Worm (Caenorhabditis elegans) whole organism, young adult: ENCODE results near the gene npp-3.

Experiments used
- B0019.2 ChIP-seq: fragments of 200-800 bp; sonication (Bioruptor generic); conservative IDR thresholded peaks from 2 replicates; pipeline ENCODE4 v1.3.6; 2022; ENCODE audit warnings: missing genetic modification reagents, missing genetic modification characterization, missing compliant biosample characterization
- B0261.1 ChIP-seq: sonication (generic microtip); optimal IDR thresholded peaks from 2 replicates; lab custom pipeline; 2016; ENCODE audit warnings: mild to moderate bottlenecking, missing genetic modification characterization, moderate library complexity, missing compliant biosample characterization
- D2030.7 ChIP-seq: fragments of 200-800 bp; sonication (Bioruptor generic); IDR thresholded peaks from 2 replicates; pipeline ENCODE4 v1.3.6; 2022; ENCODE audit warnings: missing genetic modification reagents, missing genetic modification characterization, missing compliant biosample characterization
- F10E7.11 ChIP-seq: sonication (generic microtip); optimal IDR thresholded peaks from 2 replicates; lab custom pipeline; 2017; ENCODE audit warnings: mild to moderate bottlenecking, missing genetic modification characterization, moderate library complexity, missing compliant biosample characterization
- F22D6.2 ChIP-seq: sonication (generic microtip); optimal IDR thresholded peaks from 2 replicates; lab custom pipeline; 2016; ENCODE audit warnings: mild to moderate bottlenecking, missing genetic modification characterization, missing compliant biosample characterization
- F23B12.7 ChIP-seq: sonication (generic microtip); optimal IDR thresholded peaks from 2 replicates; lab custom pipeline; 2017; ENCODE audit warnings: missing genetic modification characterization, mild to moderate bottlenecking, missing compliant biosample characterization, antibody characterized with exemption, moderate library complexity; ENCODE audit not compliant: insufficient read depth
- F33H1.4 ChIP-seq: fragments of 200-800 bp; sonication (Bioruptor generic); IDR thresholded peaks from 2 replicates; pipeline ENCODE4 v1.3.6; 2022; ENCODE audit warnings: missing genetic modification reagents, missing genetic modification characterization, missing compliant biosample characterization
- F37B4.10 ChIP-seq: fragments of 200-800 bp; sonication (Bioruptor generic); IDR thresholded peaks from 2 replicates; pipeline ENCODE4 v1.3.6; 2022; ENCODE audit warnings: missing genetic modification characterization, missing compliant biosample characterization
- F49E8.2 ChIP-seq: sonication (generic microtip); optimal IDR thresholded peaks from 3 replicates; lab custom pipeline; 2017; ENCODE audit warnings: missing genetic modification characterization, mild to moderate bottlenecking, missing compliant biosample characterization, antibody characterized with exemption, moderate library complexity; ENCODE audit not compliant: insufficient read depth
- F52B5.7 ChIP-seq: sonication (generic microtip); optimal IDR thresholded peaks from 2 replicates; lab custom pipeline; 2016; ENCODE audit warnings: mild to moderate bottlenecking, missing genetic modification characterization, missing compliant biosample characterization
- F55B11.4 ChIP-seq: sonication (generic microtip); optimal IDR thresholded peaks from 2 replicates; lab custom pipeline; 2016; ENCODE audit warnings: missing compliant biosample characterization, missing genetic modification characterization, borderline replicate concordance; ENCODE audit not compliant: insufficient read depth
- F57A8.1 ChIP-seq: fragments of 200-800 bp; sonication (Bioruptor generic); optimal IDR thresholded peaks from 2 replicates; lab custom pipeline; 2018; ENCODE audit warnings: mild to moderate bottlenecking, missing genetic modification characterization, moderate library complexity, missing compliant biosample characterization
- T07F8.4 ChIP-seq: sonication (generic microtip); optimal IDR thresholded peaks from 2 replicates; lab custom pipeline; 2016; ENCODE audit warnings: mild to moderate bottlenecking, missing genetic modification characterization, moderate library complexity, missing compliant biosample characterization
- T26A5.8 ChIP-seq: sonication (generic microtip); optimal IDR thresholded peaks from 2 replicates; lab custom pipeline; 2016; ENCODE audit warnings: missing genetic modification characterization, missing compliant biosample characterization
- Y95B8A.8 ChIP-seq: fragments of 200-800 bp; sonication (Bioruptor generic); IDR thresholded peaks from 2 replicates; pipeline ENCODE4 v1.3.6; 2022; ENCODE audit warnings: missing genetic modification reagents, missing genetic modification characterization, missing compliant biosample characterization
- akir-1 ChIP-seq: fragments of 200-800 bp; sonication (Bioruptor generic); optimal IDR thresholded peaks from 2 replicates; lab custom pipeline; 2018; ENCODE audit warnings: mild to moderate bottlenecking, missing genetic modification characterization, moderate library complexity, missing compliant biosample characterization
- ccch-3 ChIP-seq: fragments of 200-800 bp; sonication (Bioruptor generic); optimal IDR thresholded peaks from 2 replicates; lab custom pipeline; 2018; ENCODE audit warnings: mild to moderate bottlenecking, missing genetic modification characterization, missing compliant biosample characterization
- cebp-2 ChIP-seq: fragments of 200-800 bp; sonication (Bioruptor generic); IDR thresholded peaks from 2 replicates; pipeline ENCODE4 v1.3.6; 2022; ENCODE audit warnings: missing genetic modification characterization, missing compliant biosample characterization
- ceh-100 ChIP-seq: fragments of 200-800 bp; sonication (Bioruptor generic); IDR thresholded peaks from 2 replicates; pipeline ENCODE4 v1.3.6; 2022; ENCODE audit warnings: missing genetic modification reagents, missing genetic modification characterization, missing compliant biosample characterization
- ceh-27 ChIP-seq: fragments of 200-800 bp; sonication (Bioruptor generic); optimal IDR thresholded peaks from 2 replicates; lab custom pipeline; 2018; ENCODE audit warnings: mild to moderate bottlenecking, missing genetic modification characterization, moderate library complexity, missing compliant biosample characterization
- ceh-58 ChIP-seq: fragments of 200-800 bp; sonication (Bioruptor generic); IDR thresholded peaks from 2 replicates; pipeline ENCODE4 v1.3.6; 2022; ENCODE audit warnings: missing genetic modification characterization, missing compliant biosample characterization
- chd-7 ChIP-seq: sonication (generic microtip); optimal IDR thresholded peaks from 2 replicates; lab custom pipeline; 2016; ENCODE audit warnings: mild to moderate bottlenecking, missing genetic modification characterization, moderate library complexity, missing compliant biosample characterization
- die-1 ChIP-seq: sonication (generic microtip); optimal IDR thresholded peaks from 2 replicates; lab custom pipeline; 2016; ENCODE audit warnings: missing genotype, mild to moderate bottlenecking, missing genetic modification characterization, missing compliant biosample characterization
- dox-1 ChIP-seq: fragments of 200-800 bp; sonication (Bioruptor generic); IDR thresholded peaks from 2 replicates; pipeline ENCODE4 v1.3.6; 2022; ENCODE audit warnings: missing genetic modification reagents, missing genetic modification characterization, missing compliant biosample characterization
- efl-1 ChIP-seq: fragments of 150-350 bp; optimal IDR thresholded peaks from 2 replicates; lab custom pipeline; 2014; ENCODE audit warnings: missing biosample characterization, missing genetic modification reagents, missing genetic modification characterization
- egl-44 ChIP-seq: fragments of 200-800 bp; sonication (Bioruptor generic); IDR thresholded peaks from 2 replicates; pipeline ENCODE4 v1.3.6; 2022; ENCODE audit warnings: missing genetic modification reagents, missing genetic modification characterization, missing compliant biosample characterization
- gei-17 ChIP-seq: fragments of 200-800 bp; sonication (Bioruptor generic); optimal IDR thresholded peaks from 2 replicates; lab custom pipeline; 2018; ENCODE audit warnings: mild to moderate bottlenecking, missing genetic modification characterization, missing compliant biosample characterization
- him-1 ChIP-seq: sonication (generic microtip); optimal IDR thresholded peaks from 2 replicates; lab custom pipeline; 2016; ENCODE audit warnings: missing genotype, missing genetic modification reagents, missing genetic modification characterization, missing compliant biosample characterization
- hlh-26 ChIP-seq: fragments of 200-800 bp; sonication (Bioruptor generic); conservative IDR thresholded peaks from 2 replicates; pipeline ENCODE4 v1.3.6; 2022; ENCODE audit warnings: missing genetic modification reagents, missing genetic modification characterization, missing compliant biosample characterization
- hmg-1.2 ChIP-seq: fragments of 200-800 bp; sonication (Bioruptor generic); IDR thresholded peaks from 2 replicates; pipeline ENCODE4 v1.3.6; 2022; ENCODE audit warnings: missing genetic modification reagents, missing genetic modification characterization, missing compliant biosample characterization
- hmg-20 ChIP-seq: fragments of 200-800 bp; sonication (Bioruptor generic); IDR thresholded peaks from 2 replicates; pipeline ENCODE4 v1.3.6; 2022; ENCODE audit warnings: missing genetic modification reagents, missing genetic modification characterization, missing compliant biosample characterization
- lir-1 ChIP-seq: fragments of 200-800 bp; sonication (Bioruptor generic); conservative IDR thresholded peaks from 2 replicates; pipeline ENCODE4 v1.3.6; 2022; ENCODE audit warnings: missing genetic modification reagents, missing genetic modification characterization, missing compliant biosample characterization
- madf-10 ChIP-seq: sonication (generic microtip); optimal IDR thresholded peaks from 2 replicates; lab custom pipeline; 2016; ENCODE audit warnings: mild to moderate bottlenecking, missing genetic modification characterization, missing compliant biosample characterization
- mxl-1 ChIP-seq: sonication (generic microtip); optimal IDR thresholded peaks from 2 replicates; lab custom pipeline; 2016; ENCODE audit warnings: missing genetic modification characterization, missing compliant biosample characterization
- nhr-90 ChIP-seq: sonication (generic microtip); optimal IDR thresholded peaks from 2 replicates; lab custom pipeline; 2016; ENCODE audit warnings: missing genotype, mild to moderate bottlenecking, missing genetic modification characterization, missing compliant biosample characterization
- rec-8 ChIP-seq, 2 experiments: sonication (generic microtip); optimal IDR thresholded peaks; 2 replicates each; lab custom pipeline; 2016; ENCODE audit warnings: mild to moderate bottlenecking in 2 of 2, missing genetic modification characterization in 2 of 2, missing genetic modification reagents in 2 of 2, missing genotype in 2 of 2, missing biosample characterization in 1 of 2, missing compliant biosample characterization in 1 of 2, moderate library complexity in 1 of 2
- rpc-1 ChIP-seq, 2 experiments: fragments of 150-350 bp in 1 of 2; sonication (generic microtip) in 1 of 2; optimal IDR thresholded peaks; 2 replicates each; lab custom pipeline; 2014 to 2018; ENCODE audit warnings: missing biosample characterization in 1 of 2, missing genetic modification characterization in 1 of 2, missing genetic modification reagents in 1 of 2, missing genotype in 1 of 2
- sea-2 ChIP-seq: fragments of 200-800 bp; sonication (Bioruptor generic); IDR thresholded peaks from 2 replicates; pipeline ENCODE4 v1.3.6; 2022; ENCODE audit warnings: missing genetic modification characterization, missing compliant biosample characterization
- snpc-1.1 ChIP-seq: sonication (generic microtip); optimal IDR thresholded peaks from 2 replicates; lab custom pipeline; 2017; ENCODE audit warnings: missing genetic modification characterization, mild to moderate bottlenecking, missing compliant biosample characterization, antibody characterized with exemption, moderate library complexity, missing genotype, missing genetic modification reagents; ENCODE audit not compliant: insufficient read depth
- snpc-1.3 ChIP-seq: sonication (generic microtip); optimal IDR thresholded peaks from 2 replicates; lab custom pipeline; 2017; ENCODE audit warnings: missing genetic modification characterization, mild to moderate bottlenecking, missing compliant biosample characterization, antibody characterized with exemption, moderate library complexity, missing genotype, missing genetic modification reagents; ENCODE audit not compliant: insufficient read depth
- snpc-3.4 ChIP-seq: sonication (generic microtip); optimal IDR thresholded peaks from 2 replicates; lab custom pipeline; 2017; ENCODE audit warnings: missing genetic modification characterization, mild to moderate bottlenecking, missing compliant biosample characterization, antibody characterized with exemption, moderate library complexity, missing genotype, missing genetic modification reagents
- sptf-2 ChIP-seq: fragments of 200-800 bp; sonication (Bioruptor generic); optimal IDR thresholded peaks from 2 replicates; lab custom pipeline; 2018; ENCODE audit warnings: mild to moderate bottlenecking, missing genetic modification characterization, missing compliant biosample characterization
- tbx-9 ChIP-seq: sonication (generic microtip); optimal IDR thresholded peaks from 2 replicates; lab custom pipeline; 2016; ENCODE audit warnings: borderline replicate concordance, missing genetic modification characterization, inconsistent platforms, missing compliant biosample characterization
- unc-130 ChIP-seq: sonication (generic microtip); optimal IDR thresholded peaks from 2 replicates; lab custom pipeline; 2016; ENCODE audit warnings: missing genetic modification reagents, missing genetic modification characterization, missing compliant biosample characterization
- xnd-1 ChIP-seq: sonication (generic microtip); optimal IDR thresholded peaks from 2 replicates; lab custom pipeline; 2016; ENCODE audit warnings: missing genotype, missing genetic modification reagents, missing genetic modification characterization, missing compliant biosample characterization
- ztf-18 ChIP-seq: sonication (generic microtip); optimal IDR thresholded peaks from 2 replicates; lab custom pipeline; 2016; ENCODE audit warnings: missing genotype, mild to moderate bottlenecking, missing genetic modification characterization, missing compliant biosample characterization

npp-3 gene

ce11 chrII:11915770-11916554 is 41.4 kb upstream of the npp-3 start, which contains the start of the genes vps-15 and hmg-12:
TSS of gene vps-15 (minus strand) at chrII:11915852.
TSS of gene hmg-12 (plus strand) at chrII:11916513.
- TF ChIP-seq Y95B8A.8 (GFP tag; lab: Robert Waterston, UW) (no peak), F33H1.4 (GFP tag; lab: Robert Waterston, UW) (peak; percentile 58), ztf-18 (tag; lab: Kevin White, UChicago) (no peak), B0019.2 (GFP tag; lab: Robert Waterston, UW) (no peak), F52B5.7 (no peak), T07F8.4 (no peak), F55B11.4 (no peak), B0261.1 (tag; lab: Kevin White, UChicago) (no peak), snpc-3.4 (peak; percentile 20), F37B4.10 (GFP tag; lab: Robert Waterston, UW) (no peak), nhr-90 (tag; lab: Kevin White, UChicago) (no peak), ceh-100 (GFP tag; lab: Robert Waterston, UW) (no peak), ceh-27 (GFP tag; lab: Kevin White, UChicago) (no peak), dox-1 (GFP tag; lab: Robert Waterston, UW) (no peak), snpc-1.1 (tag; lab: Kevin White, UChicago) (no peak), F49E8.2 (tag; lab: Kevin White, UChicago) (peak; percentile 60), rec-8 (tag; optimal IDR thresholded peaks at IDR 0.05; lab: Kevin White, UChicago) (no peak), mxl-1 (tag; lab: Kevin White, UChicago) (no peak), sptf-2 (no peak), him-1 (no peak), tbx-9 (no peak), F23B12.7 (tag; lab: Kevin White, UChicago) (no peak), ceh-58 (GFP tag; lab: Robert Waterston, UW) (no peak), sea-2 (GFP tag; lab: Robert Waterston, UW) (no peak), hmg-20 (GFP tag; lab: Robert Waterston, UW) (no peak), ccch-3 (GFP tag; lab: Kevin White, UChicago) (no peak), madf-10 (no peak), gei-17 (no peak), akir-1 (no peak), T26A5.8 (tag; lab: Kevin White, UChicago) (no peak), hlh-26 (GFP tag; lab: Robert Waterston, UW) (no peak), efl-1 (GFP tag; lab: Kevin White, UChicago) (peak; percentile 19), chd-7 (tag; lab: Kevin White, UChicago) (no peak), cebp-2 (GFP tag; lab: Robert Waterston, UW) (no peak), rpc-1 (optimal IDR thresholded peaks at IDR 0.05; lab: Kevin White, UChicago) (no peak), rpc-1 (tag; optimal IDR thresholded peaks at IDR 0.05; lab: Kevin White, UChicago) (no peak), F57A8.1 (GFP tag; lab: Kevin White, UChicago) (no peak), snpc-1.3 (tag; lab: Kevin White, UChicago) (peak; percentile 45), D2030.7 (GFP tag; lab: Robert Waterston, UW) (peak; percentile 17; the same call in 1 of the 2 replicates), hmg-1.2 (GFP tag; lab: Robert Waterston, UW) (peak; percentile 95), xnd-1 (tag; lab: Kevin White, UChicago) (peak; percentile 26), lir-1 (GFP tag; lab: Robert Waterston, UW) (no peak), egl-44 (GFP tag; lab: Robert Waterston, UW) (no peak), F10E7.11 (tag; lab: Kevin White, UChicago) (no peak), unc-130 (no peak), die-1 (tag; lab: Kevin White, UChicago) (no peak), F22D6.2 (tag; lab: Kevin White, UChicago) (no peak)
